Fruit fly (Drosophila melanogaster) S2 (cell line): ENCODE measurements around the gene PsGEF.

Experiments used
- CG8478 ChIP-seq: fragments of >200 bp; optimal IDR thresholded peaks from 2 replicates; lab custom pipeline; 2018
- CTCF ChIP-seq, 2 experiments: fragments of >200 bp; optimal IDR thresholded peaks; 2 replicates each; lab custom pipeline; 2018

- no peak for TF ChIP-seq CG8478 (lab: Kevin White, UChicago)
- no peak for TF ChIP-seq CTCF (optimal IDR thresholded peaks at IDR 0.05; lab: Kevin White, UChicago)
Measured at dm6 chrX:2425755-2426154, 38.3 kb upstream of the PsGEF start, which contains the start of gene CG32797.
